Worm (Caenorhabditis elegans): ENCODE measurements around the gene C01G10.14.
"Not testable (repeated sequence)": the region's sequence is repeated elsewhere in the genome, so short reads cannot be mapped to it uniquely, and the experiment has no call there.

Gene C01G10.14

ce11 chrV:15105893-15106598 lies at the start of gene C01G10.14:
Gene C01G10.14 (minus strand): TSS chrV:15105943.
- not testable (repeated sequence) for TF ChIP-seq hlh-13 (GFP tag; optimal IDR thresholded peaks at IDR 0.05); ceh-24 (tag; optimal IDR thresholded peaks at IDR 0.05); ceh-14 (tag; optimal IDR thresholded peaks at IDR 0.05)

- TF ChIP-seq zip-5 (tag; optimal IDR thresholded peaks at IDR 0.05) (no peak), unc-3 (GFP tag; conservative IDR thresholded peaks at IDR 0.05) (no peak), unc-3 (tag; optimal IDR thresholded peaks at IDR 0.05) (no peak), hlh-13 (GFP tag; optimal IDR thresholded peaks at IDR 0.05) (no peak), elt-2 (tag; optimal IDR thresholded peaks at IDR 0.05) (no peak), pag-3 (tag; optimal IDR thresholded peaks at IDR 0.05; ENCODE audit: borderline replicate concordance) (no peak), syd-9 (tag; optimal IDR thresholded peaks at IDR 0.05) (no peak), ceh-34 (tag; optimal IDR thresholded peaks at IDR 0.05) (no peak), C08G9.2 (tag; optimal IDR thresholded peaks at IDR 0.05) (no peak)
Measured at ce11 chrV:15153277-15153676, 47.5 kb upstream of the C01G10.14 start, which contains the start of gene srh-55. Gene srh-55 (plus strand): TSS chrV:15153577.

ce11 chrV:15152010-15152409 lies 46.3 kb upstream of the C01G10.14 start:
- TF ChIP-seq ceh-18 (tag; optimal IDR thresholded peaks at IDR 0.05) (no peak), pha-4 (tag; optimal IDR thresholded peaks at IDR 0.05) (no peak), hlh-6 (tag; optimal IDR thresholded peaks at IDR 0.05) (no peak), hlh-13 (GFP tag; optimal IDR thresholded peaks at IDR 0.05) (no peak), sox-2 (GFP tag; IDR thresholded peaks at IDR 0.05) (no peak), gmeb-2 (tag; optimal IDR thresholded peaks at IDR 0.05) (no peak), ceh-30 (tag; optimal IDR thresholded peaks at IDR 0.05) (no peak), dve-1 (tag; optimal IDR thresholded peaks at IDR 0.05) (no peak), ceh-31 (tag; optimal IDR thresholded peaks at IDR 0.05) (no peak)

- no peak for TF ChIP-seq rnt-1 (tag; optimal IDR thresholded peaks at IDR 0.05)
- no peak for TF ChIP-seq fax-1 (tag; optimal IDR thresholded peaks at IDR 0.05)
- TF ChIP-seq ref-2 (tag; optimal IDR thresholded peaks at IDR 0.05) = no peak
- no peak for TF ChIP-seq ceh-19 (GFP tag; optimal IDR thresholded peaks at IDR 0.05)
- no peak for TF ChIP-seq odd-2 (tag; optimal IDR thresholded peaks at IDR 0.05)
- TF ChIP-seq ama-1 (optimal IDR thresholded peaks at IDR 0.05) = no peak
- TF ChIP-seq ceh-18 (tag; optimal IDR thresholded peaks at IDR 0.05) = no peak
- no peak for TF ChIP-seq pha-4 (tag; optimal IDR thresholded peaks at IDR 0.05)
- TF ChIP-seq pha-2 (tag; optimal IDR thresholded peaks at IDR 0.05) = no peak
- TF ChIP-seq K02D7.2 (tag; optimal IDR thresholded peaks at IDR 0.05) = no peak
Measured at ce11 chrV:15150661-15151060, 44.9 kb upstream of the C01G10.14 start, which contains the start of gene T09F5.2. Gene T09F5.2 (plus strand): TSS chrV:15150961.

- TF ChIP-seq syd-9 (tag; optimal IDR thresholded peaks at IDR 0.05) (no peak), nfya-1 (tag; optimal IDR thresholded peaks at IDR 0.05) (peak; percentile 69), ceh-9 (tag; optimal IDR thresholded peaks at IDR 0.05) (no peak), F13H6.1 (tag; optimal IDR thresholded peaks at IDR 0.05) (no peak), rnt-1 (tag; optimal IDR thresholded peaks at IDR 0.05) (no peak), ahr-1 (tag; optimal IDR thresholded peaks at IDR 0.05) (no peak), ceh-19 (GFP tag; optimal IDR thresholded peaks at IDR 0.05) (no peak)
Measured at ce11 chrV:15150176-15150575, 44.4 kb upstream of the C01G10.14 start.

ce11 chrV:15148800-15149199 lies 43.1 kb upstream of the C01G10.14 start, which contains the start of gene T09F5.1:
Gene T09F5.1 (plus strand): TSS chrV:15149100.
- TF ChIP-seq pat-9 (tag; optimal IDR thresholded peaks at IDR 0.05) (no peak), nhr-232 (tag; optimal IDR thresholded peaks at IDR 0.05) (no peak), rnt-1 (tag; optimal IDR thresholded peaks at IDR 0.05) (peak; percentile 5), lim-6 (tag; optimal IDR thresholded peaks at IDR 0.05) (no peak), dmd-4 (tag; optimal IDR thresholded peaks at IDR 0.05; ENCODE audit: borderline replicate concordance) (no peak)
